Fruit fly (Drosophila melanogaster) whole organism, wandering third instar larva: ENCODE measurements around the gene CG15696.

Source experiments
- Dfd ChIP-seq: fragments of >200 bp; optimal IDR thresholded peaks from 2 replicates; lab custom pipeline; 2017; ENCODE audit warnings: missing biosample characterization, missing genetic modification characterization
- GATAd ChIP-seq: sonication (Bioruptor generic); optimal IDR thresholded peaks from 2 replicates; lab custom pipeline; 2016; ENCODE audit warnings: missing biosample characterization, missing genetic modification characterization
- Hr78 ChIP-seq: fragments of >200 bp; optimal IDR thresholded peaks from 2 replicates; lab custom pipeline; 2017; ENCODE audit warnings: missing biosample characterization, missing genetic modification characterization
- N ChIP-seq: fragments of >200 bp; optimal IDR thresholded peaks from 2 replicates; lab custom pipeline; 2018; ENCODE audit warnings: missing biosample characterization, missing external identifiers, missing genetic modification characterization
- OdsH ChIP-seq: fragments of 200-800 bp; sonication (Bioruptor generic); optimal IDR thresholded peaks from 2 replicates; lab custom pipeline; 2016; ENCODE audit warnings: missing biosample characterization, mild to moderate bottlenecking, missing genetic modification characterization
- Rel ChIP-seq, 2 experiments: fragments of 200-800 bp; sonication (Bioruptor generic) in 1 of 2; optimal IDR thresholded peaks; 2 replicates in 1 of 2; 3 replicates in 1 of 2; lab custom pipeline; 2016 to 2019; ENCODE audit warnings: mild to moderate bottlenecking in 2 of 2, missing biosample characterization in 2 of 2, missing genetic modification characterization in 2 of 2, moderate library complexity in 1 of 2
- br ChIP-seq: fragments of 200-800 bp; sonication (Bioruptor generic); optimal IDR thresholded peaks from 2 replicates; lab custom pipeline; 2016; ENCODE audit warnings: missing biosample characterization, missing genetic modification characterization
- fru ChIP-seq: fragments of 200-800 bp; sonication (Bioruptor generic); optimal IDR thresholded peaks from 3 replicates; lab custom pipeline; 2016; ENCODE audit warnings: missing biosample characterization, mild to moderate bottlenecking, missing genetic modification characterization
- lola ChIP-seq: fragments of >200 bp; optimal IDR thresholded peaks from 2 replicates; lab custom pipeline; 2017; ENCODE audit warnings: missing biosample characterization, missing genetic modification characterization
- pan ChIP-seq: fragments of >200 bp; optimal IDR thresholded peaks from 2 replicates; lab custom pipeline; 2017
- psq ChIP-seq: fragments of 200-800 bp; sonication (Bioruptor generic); optimal IDR thresholded peaks from 3 replicates; lab custom pipeline; 2017; ENCODE audit warnings: missing biosample characterization, mild to moderate bottlenecking, missing genetic modification characterization, moderate library complexity
- rgr ChIP-seq: fragments of 200-800 bp; sonication (Bioruptor generic); optimal IDR thresholded peaks from 3 replicates; lab custom pipeline; 2016; ENCODE audit warnings: missing biosample characterization, mild to moderate bottlenecking, missing genetic modification characterization
- woc ChIP-seq: sonication (Bioruptor generic); optimal IDR thresholded peaks from 2 replicates; lab custom pipeline; 2016; ENCODE audit warnings: missing biosample characterization, mild to moderate bottlenecking, missing genetic modification characterization

- TF ChIP-seq psq (GFP tag; lab: Kevin White, UChicago) = no peak
- TF ChIP-seq GATAd (GFP tag; lab: Kevin White, UChicago) = no peak
- no peak for TF ChIP-seq woc (GFP tag; lab: Kevin White, UChicago)
- no peak for TF ChIP-seq br (GFP tag; lab: Kevin White, UChicago)
- no peak for TF ChIP-seq OdsH (GFP tag; lab: Kevin White, UChicago)
- TF ChIP-seq fru (GFP tag; lab: Kevin White, UChicago) = no peak
- no peak for TF ChIP-seq N
- TF ChIP-seq Dfd (GFP tag; lab: Kevin White, UChicago) = no peak
- no peak for TF ChIP-seq Hr78 (GFP tag; lab: Kevin White, UChicago)
- TF ChIP-seq rgr (GFP tag; lab: Kevin White, UChicago) = no peak
- TF ChIP-seq pan (lab: Kevin White, UChicago) = no peak
- no peak for TF ChIP-seq Rel (GFP tag; optimal IDR thresholded peaks at IDR 0.05; lab: Kevin White, UChicago)
- TF ChIP-seq Rel (tag; optimal IDR thresholded peaks at IDR 0.05; lab: Kevin White, UChicago) = peak; percentile 53
- TF ChIP-seq lola (GFP tag; lab: Kevin White, UChicago) = no peak
Measured at dm6 chr3R:20826929-20827328, 19.9 kb upstream of the CG15696 start.
